Worm (Caenorhabditis elegans): ENCODE measurements around the gene wht-3.

wht-3 gene

DNA sequence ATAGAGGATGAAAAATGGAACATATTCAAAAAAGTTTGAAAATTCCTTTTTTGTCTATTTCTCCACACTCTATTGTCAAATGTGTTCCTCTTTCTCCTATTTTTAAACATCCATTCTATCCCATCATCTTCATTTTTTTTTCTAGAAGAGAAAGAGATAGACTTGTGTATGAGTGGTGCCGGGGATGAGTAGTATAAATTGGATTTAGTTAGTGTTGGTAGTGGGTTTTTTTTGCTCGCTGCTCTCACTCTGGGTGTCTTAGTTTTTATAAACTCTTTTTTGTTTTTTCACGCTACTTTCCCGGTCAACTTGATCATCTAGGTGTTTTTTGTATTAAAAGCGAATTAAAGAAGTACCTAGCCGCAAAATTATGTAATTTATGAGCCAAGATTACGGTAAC lies 44.2 kb downstream of the wht-3 start:
- TF ChIP-seq unc-39 (tag; optimal IDR thresholded peaks at IDR 0.05) (no peak), egl-27 (tag; optimal IDR thresholded peaks at IDR 0.05) (no peak), crh-2 (tag; optimal IDR thresholded peaks at IDR 0.05) (no peak), sma-3 (GFP tag; optimal IDR thresholded peaks at IDR 0.05) (no peak), nhr-21 (tag; optimal IDR thresholded peaks at IDR 0.05) (no peak), nhr-10 (tag; optimal IDR thresholded peaks at IDR 0.05) (no peak), zag-1 (tag; optimal IDR thresholded peaks at IDR 0.05) (no peak), mbf-1 (tag; optimal IDR thresholded peaks at IDR 0.05) (no peak), R02D3.7 (tag; optimal IDR thresholded peaks at IDR 0.05) (no peak), ceh-16 (tag; optimal IDR thresholded peaks at IDR 0.05) (no peak), sem-4 (tag; optimal IDR thresholded peaks at IDR 0.05) (no peak), skn-1 (tag; optimal IDR thresholded peaks at IDR 0.05) (no peak), unc-62 (GFP tag; optimal IDR thresholded peaks at IDR 0.05) (no peak), ztf-4 (tag; optimal IDR thresholded peaks at IDR 0.05) (no peak), nhr-129 (tag; optimal IDR thresholded peaks at IDR 0.05) (no peak), nhr-23 (tag; optimal IDR thresholded peaks at IDR 0.05) (no peak), ztf-1 (GFP tag; conservative IDR thresholded peaks at IDR 0.05) (no peak), sma-9 (GFP tag; optimal IDR thresholded peaks at IDR 0.05) (no peak), sma-9 (tag; optimal IDR thresholded peaks at IDR 0.05) (no peak)

DNA sequence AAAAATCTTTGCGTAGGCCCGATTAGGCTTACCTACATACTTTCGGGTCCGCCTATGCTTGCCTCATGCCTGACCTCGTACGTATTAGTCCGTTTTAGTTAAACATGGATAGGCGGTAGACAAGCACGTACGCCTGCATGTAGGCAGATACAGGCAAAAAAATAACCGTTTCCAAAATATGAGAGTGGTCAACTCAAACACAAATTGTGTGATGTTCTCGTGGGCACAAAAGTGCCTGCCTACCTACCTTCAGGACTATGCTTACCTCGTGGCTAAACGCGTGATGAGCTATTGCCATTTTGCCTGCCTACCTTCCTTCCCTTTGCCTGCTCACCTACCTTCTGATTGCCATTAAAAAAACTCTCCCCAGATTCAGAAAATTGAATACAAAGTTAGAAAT lies 44.8 kb downstream of the wht-3 start:
- TF ChIP-seq alr-1 (tag; optimal IDR thresholded peaks at IDR 0.05) (no peak), R02D3.7 (tag; optimal IDR thresholded peaks at IDR 0.05) (no peak), F13H6.1 (tag; optimal IDR thresholded peaks at IDR 0.05) (no peak), peb-1 (tag; optimal IDR thresholded peaks at IDR 0.05) (no peak), snpc-4 (tag; optimal IDR thresholded peaks at IDR 0.05) (no peak), ztf-4 (tag; optimal IDR thresholded peaks at IDR 0.05) (no peak), sma-3 (GFP tag; optimal IDR thresholded peaks at IDR 0.05) (no peak), ztf-1 (GFP tag; conservative IDR thresholded peaks at IDR 0.05) (no peak), nhr-11 (tag; optimal IDR thresholded peaks at IDR 0.05) (no peak), nhr-77 (tag; optimal IDR thresholded peaks at IDR 0.05) (no peak), sma-9 (GFP tag; optimal IDR thresholded peaks at IDR 0.05) (no peak), sma-9 (tag; optimal IDR thresholded peaks at IDR 0.05) (no peak), mbf-1 (tag; optimal IDR thresholded peaks at IDR 0.05) (no peak), ama-1 (optimal IDR thresholded peaks at IDR 0.05) (no peak), egl-27 (tag; optimal IDR thresholded peaks at IDR 0.05) (no peak), elt-3 (tag; optimal IDR thresholded peaks at IDR 0.05) (no peak), nhr-129 (tag; optimal IDR thresholded peaks at IDR 0.05) (no peak), nhr-23 (tag; optimal IDR thresholded peaks at IDR 0.05) (no peak), nhr-6 (tag; optimal IDR thresholded peaks at IDR 0.05) (no peak), C34F6.9 (tag; optimal IDR thresholded peaks at IDR 0.05) (no peak)

DNA sequence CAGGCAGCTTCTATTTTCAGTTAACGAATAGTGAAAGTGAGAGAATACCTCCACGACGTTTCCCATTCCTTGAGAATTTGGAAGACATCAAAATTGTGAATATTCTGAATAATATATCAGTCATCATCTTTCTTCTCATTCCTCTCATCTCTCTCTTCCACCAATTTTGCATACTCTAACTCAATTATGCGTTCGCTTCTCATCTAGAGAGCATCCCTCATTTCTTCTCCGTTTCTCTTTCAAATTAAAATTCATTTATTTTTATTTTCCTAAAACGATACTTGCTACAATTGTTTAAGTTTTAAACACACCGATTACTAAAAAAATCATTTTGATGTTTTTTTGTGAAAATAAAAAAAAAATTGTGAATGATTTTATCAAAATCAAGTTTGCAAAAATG lies 48.2 kb downstream of the wht-3 start:
- TF ChIP-seq nhr-129 (tag; optimal IDR thresholded peaks at IDR 0.05) (no peak), ama-1 (optimal IDR thresholded peaks at IDR 0.05) (no peak), ztf-11 (tag; optimal IDR thresholded peaks at IDR 0.05) (no peak), nhr-6 (tag; optimal IDR thresholded peaks at IDR 0.05) (no peak), ceh-16 (tag; optimal IDR thresholded peaks at IDR 0.05) (no peak), ztf-1 (GFP tag; conservative IDR thresholded peaks at IDR 0.05) (no peak), ZK546.5 (tag; optimal IDR thresholded peaks at IDR 0.05) (no peak), gmeb-1 (tag; optimal IDR thresholded peaks at IDR 0.05) (no peak), nhr-10 (tag; optimal IDR thresholded peaks at IDR 0.05) (no peak), Y55F3AM.14 (GFP tag; optimal IDR thresholded peaks at IDR 0.05) (no peak), alr-1 (tag; optimal IDR thresholded peaks at IDR 0.05) (no peak), sem-4 (tag; optimal IDR thresholded peaks at IDR 0.05) (no peak), elt-3 (tag; optimal IDR thresholded peaks at IDR 0.05) (no peak)

DNA sequence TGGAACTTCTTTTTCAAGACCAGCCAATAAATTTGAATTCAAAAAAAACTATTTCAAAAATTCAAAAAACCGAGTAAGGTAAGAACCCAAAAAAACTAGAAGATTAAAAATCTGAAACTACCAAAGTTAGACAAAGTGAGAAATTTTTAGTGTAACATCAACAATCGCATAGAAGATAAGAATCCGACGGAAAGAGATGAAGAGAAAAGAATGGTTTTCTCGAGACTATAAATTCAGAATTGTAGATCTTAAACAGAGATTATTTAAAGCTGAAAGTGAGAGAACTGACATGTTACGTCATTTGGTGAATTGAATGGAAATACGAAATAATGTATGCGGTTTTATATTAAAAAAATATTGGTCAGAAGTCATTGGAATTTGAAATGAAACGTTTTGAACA lies 49.4 kb downstream of the wht-3 start:
- TF ChIP-seq unc-55 (GFP tag; optimal IDR thresholded peaks at IDR 0.05) (no peak), elt-1 (tag; optimal IDR thresholded peaks at IDR 0.05) (no peak), nhr-129 (tag; optimal IDR thresholded peaks at IDR 0.05) (no peak), ZK546.5 (tag; optimal IDR thresholded peaks at IDR 0.05) (no peak), nhr-6 (tag; optimal IDR thresholded peaks at IDR 0.05) (no peak), dmd-4 (tag; optimal IDR thresholded peaks at IDR 0.05) (no peak), C34F6.9 (tag; optimal IDR thresholded peaks at IDR 0.05) (no peak)

DNA sequence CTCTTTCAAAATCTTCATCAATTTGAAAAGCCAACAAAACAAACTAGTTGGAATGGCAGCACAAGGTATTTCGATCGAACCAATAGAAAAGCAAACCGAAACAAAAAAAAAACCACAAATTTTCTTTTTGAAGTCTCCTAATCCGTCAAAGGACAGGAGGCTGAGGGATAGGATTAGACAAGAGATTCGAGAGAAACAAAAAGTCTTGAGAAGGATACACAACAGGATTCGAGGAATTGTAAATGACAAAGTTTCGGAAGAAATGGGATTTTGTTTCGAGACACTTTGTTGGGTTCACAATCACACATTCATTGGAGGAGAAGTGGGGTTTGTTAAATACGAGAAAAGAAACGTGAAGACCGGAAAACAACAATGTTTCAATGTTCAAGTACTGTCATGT lies 50.4 kb downstream of the wht-3 start:
- TF ChIP-seq Y55F3AM.14 (GFP tag; optimal IDR thresholded peaks at IDR 0.05) = no peak
- TF ChIP-seq nhr-23 (tag; optimal IDR thresholded peaks at IDR 0.05) = no peak
- TF ChIP-seq sem-4 (tag; optimal IDR thresholded peaks at IDR 0.05) = no peak
- no peak for TF ChIP-seq nhr-21 (tag; optimal IDR thresholded peaks at IDR 0.05)
- TF ChIP-seq unc-39 (tag; optimal IDR thresholded peaks at IDR 0.05) = no peak
- TF ChIP-seq nhr-77 (tag; optimal IDR thresholded peaks at IDR 0.05) = no peak
- no peak for TF ChIP-seq nhr-10 (tag; optimal IDR thresholded peaks at IDR 0.05)
- TF ChIP-seq sma-3 (GFP tag; optimal IDR thresholded peaks at IDR 0.05) = peak; percentile 10
- no peak for TF ChIP-seq skn-1 (tag; optimal IDR thresholded peaks at IDR 0.05)
- TF ChIP-seq ztf-4 (tag; optimal IDR thresholded peaks at IDR 0.05) = no peak
- peak; percentile 14 for TF ChIP-seq sma-9 (GFP tag; optimal IDR thresholded peaks at IDR 0.05)
- TF ChIP-seq sma-9 (tag; optimal IDR thresholded peaks at IDR 0.05) = no peak

All from whole organism, L2 larva.